Fruit fly (Drosophila melanogaster) whole organism, embryonic: ENCODE results near the gene CG17826.

ENCODE experiments used
- Abd-B ChIP-seq: fragments of 200-800 bp; sonication (Bioruptor generic); optimal IDR thresholded peaks from 2 replicates; lab custom pipeline; 2018; ENCODE audit warnings: missing biosample characterization, mild to moderate bottlenecking, missing genetic modification characterization, moderate library complexity
- CG10543 ChIP-seq: fragments of 200-800 bp; sonication (Bioruptor generic); optimal IDR thresholded peaks from 3 replicates; lab custom pipeline; 2017; ENCODE audit warnings: missing biosample characterization, mild to moderate bottlenecking, missing genetic modification characterization, moderate library complexity
- CG10654 ChIP-seq: fragments of 200-800 bp; sonication (Bioruptor generic); optimal IDR thresholded peaks from 2 replicates; lab custom pipeline; 2016; ENCODE audit warnings: missing biosample characterization, missing genetic modification characterization
- CG11723 ChIP-seq: fragments of 200-800 bp; sonication (Bioruptor generic); optimal IDR thresholded peaks from 2 replicates; lab custom pipeline; 2017; ENCODE audit warnings: missing biosample characterization, mild to moderate bottlenecking, missing genetic modification characterization
- CG12071 ChIP-seq: fragments of 200-800 bp; sonication (Bioruptor generic); optimal IDR thresholded peaks from 3 replicates; lab custom pipeline; 2018; ENCODE audit warnings: missing biosample characterization, mild to moderate bottlenecking, missing genetic modification characterization
- CG12155 ChIP-seq: fragments of 200-800 bp; sonication (Bioruptor generic); optimal IDR thresholded peaks from 3 replicates; lab custom pipeline; 2016; ENCODE audit warnings: missing biosample characterization, missing genetic modification characterization
- CG1233 ChIP-seq: fragments of 200-800 bp; sonication (Bioruptor generic); optimal IDR thresholded peaks from 4 replicates; lab custom pipeline; 2018; ENCODE audit warnings: missing biosample characterization, mild to moderate bottlenecking, missing genetic modification characterization
- CG14014 ChIP-seq: fragments of 200-800 bp; sonication (Bioruptor generic); IDR thresholded peaks from 2 replicates; pipeline ENCODE4 v1.3.6; 2022; ENCODE audit warnings: missing biosample characterization, missing genetic modification characterization
- CG14667 ChIP-seq: fragments of 200-800 bp; sonication (Bioruptor generic); IDR thresholded peaks from 2 replicates; pipeline ENCODE4 v1.3.6; 2022; ENCODE audit warnings: missing biosample characterization, missing genetic modification characterization
- CG15073 ChIP-seq: fragments of 200-800 bp; sonication (Bioruptor generic); optimal IDR thresholded peaks from 2 replicates; lab custom pipeline; 2016; ENCODE audit warnings: missing biosample characterization, missing genetic modification characterization
- CG18476 ChIP-seq: fragments of 200-800 bp; sonication (Bioruptor generic); optimal IDR thresholded peaks from 2 replicates; lab custom pipeline; 2016; ENCODE audit warnings: missing biosample characterization, mild to moderate bottlenecking, missing genetic modification characterization
- CG2120 ChIP-seq: fragments of 200-800 bp; sonication (Bioruptor generic); optimal IDR thresholded peaks from 3 replicates; lab custom pipeline; 2016; ENCODE audit warnings: missing biosample characterization, missing genetic modification characterization
- CG32772 ChIP-seq: fragments of 200-800 bp; sonication (Bioruptor generic); IDR thresholded peaks from 2 replicates; pipeline ENCODE4 v1.3.6; 2022; ENCODE audit warnings: missing biosample characterization, missing genetic modification characterization
- CG34376 ChIP-seq: fragments of 200-800 bp; sonication (Bioruptor generic); optimal IDR thresholded peaks from 2 replicates; lab custom pipeline; 2018; ENCODE audit warnings: missing biosample characterization, mild to moderate bottlenecking, missing genetic modification characterization
- CG4820 ChIP-seq: fragments of 200-800 bp; sonication (Bioruptor generic); optimal IDR thresholded peaks from 3 replicates; lab custom pipeline; 2016; ENCODE audit warnings: missing biosample characterization, missing genetic modification characterization
- CG6854 ChIP-seq: fragments of 200-800 bp; sonication (Bioruptor generic); optimal IDR thresholded peaks from 3 replicates; lab custom pipeline; 2017; ENCODE audit warnings: missing biosample characterization, mild to moderate bottlenecking, missing genetic modification characterization
- CG8089 ChIP-seq: fragments of 200-800 bp; sonication (Bioruptor generic); optimal IDR thresholded peaks from 3 replicates; lab custom pipeline; 2016; ENCODE audit warnings: missing biosample characterization, missing genetic modification characterization
- CG9797 ChIP-seq: fragments of 200-800 bp; sonication (Bioruptor generic); optimal IDR thresholded peaks from 3 replicates; lab custom pipeline; 2018; ENCODE audit warnings: missing biosample characterization, mild to moderate bottlenecking, missing genetic modification characterization
- D19B ChIP-seq: fragments of 200-800 bp; sonication (Bioruptor generic); optimal IDR thresholded peaks from 2 replicates; lab custom pipeline; 2017; ENCODE audit warnings: missing biosample characterization, mild to moderate bottlenecking, missing genetic modification characterization
- Deaf1 ChIP-seq: fragments of 200-800 bp; optimal IDR thresholded peaks from 3 replicates; lab custom pipeline; 2019; ENCODE audit warnings: missing biosample characterization, mild to moderate bottlenecking, missing genetic modification characterization, moderate library complexity
- E2f2 ChIP-seq: fragments of 200-800 bp; sonication (Bioruptor generic); IDR thresholded peaks from 2 replicates; pipeline ENCODE4 v1.3.6; 2022; ENCODE audit warnings: missing biosample characterization, missing genetic modification characterization
- Ets65A ChIP-seq: fragments of 200-800 bp; sonication (Bioruptor generic); peaks from one replicate; lab custom pipeline; 2016; ENCODE audit warnings: missing biosample characterization, missing genetic modification characterization
- Mad ChIP-seq: fragments of 200-800 bp; sonication (Bioruptor generic); optimal IDR thresholded peaks from 2 replicates; lab custom pipeline; 2016; ENCODE audit warnings: missing biosample characterization, missing genetic modification characterization
- Nf-YB ChIP-seq: fragments of 200-800 bp; sonication (Bioruptor generic); optimal IDR thresholded peaks from 3 replicates; lab custom pipeline; 2019; ENCODE audit warnings: missing biosample characterization, mild to moderate bottlenecking, missing genetic modification characterization, moderate library complexity
- Nf-YC ChIP-seq: fragments of 200-800 bp; optimal IDR thresholded peaks from 3 replicates; lab custom pipeline; 2019; ENCODE audit warnings: missing biosample characterization, mild to moderate bottlenecking, missing genetic modification characterization, moderate library complexity
- Oli ChIP-seq: fragments of 200-800 bp; sonication (Bioruptor generic); optimal IDR thresholded peaks from 2 replicates; lab custom pipeline; 2018; ENCODE audit warnings: missing biosample characterization, mild to moderate bottlenecking, missing genetic modification characterization, moderate library complexity
- Pdp1 ChIP-seq, 2 experiments: fragments of 200-800 bp; sonication (Bioruptor generic); optimal IDR thresholded peaks; 3 replicates each; lab custom pipeline; 2016; ENCODE audit warnings: missing biosample characterization in 2 of 2, missing genetic modification characterization in 2 of 2, mild to moderate bottlenecking in 1 of 2, moderate library complexity in 1 of 2
- Scr ChIP-seq: fragments of 200-800 bp; sonication (Bioruptor generic); IDR thresholded peaks from 2 replicates; pipeline ENCODE4 v1.3.6; 2022; ENCODE audit warnings: missing biosample characterization, missing genetic modification characterization; ENCODE audit not compliant: partially characterized antibody
- Side ChIP-seq: fragments of 200-800 bp; sonication (Bioruptor generic); optimal IDR thresholded peaks from 2 replicates; lab custom pipeline; 2016; ENCODE audit warnings: missing biosample characterization, missing genetic modification characterization
- Xrp1 ChIP-seq: fragments of 200-800 bp; sonication (Bioruptor generic); IDR thresholded peaks from 2 replicates; pipeline ENCODE4 v1.3.6; 2022; ENCODE audit warnings: missing biosample characterization, missing genetic modification characterization
- ab ChIP-seq: fragments of 200-800 bp; sonication (Bioruptor generic); optimal IDR thresholded peaks from 2 replicates; lab custom pipeline; 2016; ENCODE audit warnings: missing biosample characterization, missing genetic modification characterization
- dysf ChIP-seq: fragments of 200-800 bp; sonication (Bioruptor generic); IDR thresholded peaks from 3 replicates; pipeline ENCODE4 v1.3.6; 2022; ENCODE audit warnings: missing biosample characterization, missing genetic modification characterization
- esg ChIP-seq: fragments of 200-800 bp; sonication (Bioruptor generic); conservative IDR thresholded peaks from 2 replicates; pipeline ENCODE4 v1.3.6; 2022; ENCODE audit warnings: missing biosample characterization, missing genetic modification characterization
- fd64A ChIP-seq: fragments of 200-800 bp; sonication (Bioruptor generic); optimal IDR thresholded peaks from 3 replicates; lab custom pipeline; 2018; ENCODE audit warnings: missing biosample characterization, mild to moderate bottlenecking, missing genetic modification characterization
- fru ChIP-seq: fragments of >200 bp; optimal IDR thresholded peaks from 2 replicates; lab custom pipeline; 2017
- hkb ChIP-seq, 2 experiments: fragments of 200-800 bp in 1 of 2; fragments of >200 bp in 1 of 2; sonication (Bioruptor generic) in 1 of 2; IDR thresholded peaks in 1 of 2; optimal IDR thresholded peaks in 1 of 2; 2 replicates each; pipeline versions ENCODE4 v1.3.6 to Lab custom; 2017 to 2022; ENCODE audit warnings: missing biosample characterization in 1 of 2, missing genetic modification characterization in 1 of 2
- knrl ChIP-seq: fragments of 200-800 bp; sonication (Bioruptor generic); IDR thresholded peaks from 3 replicates; pipeline ENCODE4 v1.3.6; 2022; ENCODE audit warnings: missing biosample characterization, missing genetic modification characterization; ENCODE audit not compliant: partially characterized antibody
- pita ChIP-seq: fragments of 200-800 bp; sonication (Bioruptor generic); optimal IDR thresholded peaks from 2 replicates; lab custom pipeline; 2017; ENCODE audit warnings: missing biosample characterization, mild to moderate bottlenecking, missing genetic modification characterization
- prd ChIP-seq, 3 experiments: fragments of >200 bp in 2 of 3; fragments of 200-800 bp in 1 of 3; sonication (Bioruptor generic) in 1 of 3; optimal IDR thresholded peaks in 2 of 3; IDR thresholded peaks in 1 of 3; 2 replicates in 2 of 3; 3 replicates in 1 of 3; pipeline versions ENCODE4 v1.3.6 to Lab custom; 2017 to 2022; ENCODE audit warnings: missing biosample characterization in 1 of 3, missing genetic modification characterization in 1 of 3
- sens ChIP-seq: fragments of 200-800 bp; sonication (Bioruptor generic); peaks from one replicate; lab custom pipeline; 2016; ENCODE audit warnings: missing biosample characterization, missing genetic modification characterization
- sens-2 ChIP-seq: fragments of 200-800 bp; sonication (Bioruptor generic); IDR thresholded peaks from 2 replicates; pipeline ENCODE4 v1.3.6; 2022; ENCODE audit warnings: missing biosample characterization, missing genetic modification characterization
- sug ChIP-seq: fragments of 200-800 bp; optimal IDR thresholded peaks from 2 replicates; lab custom pipeline; 2019; ENCODE audit warnings: missing biosample characterization, mild to moderate bottlenecking, missing genetic modification characterization, moderate library complexity
- ttk ChIP-seq: fragments of 200-800 bp; sonication (Bioruptor generic); IDR thresholded peaks from 2 replicates; pipeline ENCODE4 v2.1.2; 2022; ENCODE audit warnings: missing biosample characterization, missing genetic modification characterization
- zf30C ChIP-seq: fragments of 200-800 bp; sonication (Bioruptor generic); optimal IDR thresholded peaks from 3 replicates; lab custom pipeline; 2018; ENCODE audit warnings: missing biosample characterization, mild to moderate bottlenecking, missing genetic modification characterization

CG17826 gene

DNA sequence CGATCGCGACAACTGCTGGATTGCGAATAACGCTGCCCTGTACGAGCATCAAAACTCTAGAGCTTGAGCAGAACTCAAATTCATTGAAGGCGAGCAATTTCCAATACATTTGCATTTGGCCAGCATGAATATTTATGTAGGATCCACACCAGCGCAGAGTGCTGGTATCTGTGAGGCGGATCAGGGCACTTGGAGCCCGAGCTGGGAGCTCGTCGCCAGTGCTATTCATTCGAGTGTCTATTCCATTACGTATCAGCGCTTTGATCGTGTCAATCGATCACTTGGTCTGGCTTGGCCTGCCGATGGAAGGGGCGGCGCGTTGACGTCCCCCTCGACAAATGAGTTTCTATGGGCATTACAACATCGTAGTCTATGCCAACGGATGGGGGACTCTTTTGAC is 16.5 kb downstream of the CG17826 start, which contains the start of gene prc:
prc (minus strand) TSS at position 28 of the 400 bp plus-strand sequence.
- peak in 1 of 2 experiments; percentile 49 for TF ChIP-seq Pdp1 (GFP tag; optimal IDR thresholded peaks at IDR 0.05; lab: Kevin White, UChicago)
- peak; percentile 53 for TF ChIP-seq CG10543
- no peak for TF ChIP-seq pita (GFP tag; lab: Kevin White, UChicago)
- no peak for TF ChIP-seq Nf-YB (GFP tag; lab: Kevin White, UChicago)
- no peak for TF ChIP-seq Scr
- TF ChIP-seq esg (GFP tag; lab: Robert Waterston, UW) = no peak
- 0 out of 3 replicates have a peak, but pooled peaks have one; percentile 25 for TF ChIP-seq dysf
- TF ChIP-seq sens (GFP tag; lab: Kevin White, UChicago) = peak; percentile 21
- TF ChIP-seq sug (tag; lab: Kevin White, UChicago) = peak; percentile 22
- TF ChIP-seq CG34376 = peak; percentile 62
- no peak for TF ChIP-seq ab (GFP tag; lab: Kevin White, UChicago)

DNA sequence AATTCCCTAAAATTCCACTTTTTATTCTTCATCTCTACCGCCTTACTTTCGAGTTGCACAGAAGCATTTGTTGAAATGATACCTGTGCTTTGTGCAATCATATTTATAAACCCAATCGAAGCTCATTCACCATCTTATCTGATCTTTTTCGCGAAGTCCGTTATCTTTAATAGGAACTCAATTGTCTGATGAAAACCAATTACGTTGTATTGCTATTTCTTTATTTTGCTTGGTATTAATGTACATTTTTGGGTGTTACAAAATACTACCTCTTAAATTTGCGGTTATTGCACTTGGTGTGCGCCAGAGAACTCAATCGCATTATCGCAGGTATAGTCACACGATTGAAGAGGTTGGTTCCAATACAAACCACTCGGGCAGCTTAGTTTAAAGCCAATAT is 23.2 kb downstream of the CG17826 start, which contains the start of gene Muc68E:
Muc68E (minus strand) TSS at position 101 of the 400 bp plus-strand sequence.
- TF ChIP-seq CG11723 (GFP tag; lab: Kevin White, UChicago) (no peak), zf30C (GFP tag; lab: Kevin White, UChicago) (no peak), Oli (tag; lab: Kevin White, UChicago) (no peak), CG2120 (GFP tag; lab: Kevin White, UChicago) (no peak), fd64A (no peak), Side (GFP tag; lab: Kevin White, UChicago) (no peak), CG9797 (no peak), fru (lab: Kevin White, UChicago) (no peak), CG4820 (GFP tag; lab: Kevin White, UChicago) (no peak), sens-2 (GFP tag; lab: Robert Waterston, UW) (no peak), esg (GFP tag; lab: Robert Waterston, UW) (no peak), ttk (GFP tag; lab: Robert Waterston, UW) (no peak), CG8089 (GFP tag; lab: Kevin White, UChicago) (no peak), Mad (GFP tag; lab: Kevin White, UChicago) (no peak), Abd-B (GFP tag; lab: Kevin White, UChicago) (no peak)

DNA sequence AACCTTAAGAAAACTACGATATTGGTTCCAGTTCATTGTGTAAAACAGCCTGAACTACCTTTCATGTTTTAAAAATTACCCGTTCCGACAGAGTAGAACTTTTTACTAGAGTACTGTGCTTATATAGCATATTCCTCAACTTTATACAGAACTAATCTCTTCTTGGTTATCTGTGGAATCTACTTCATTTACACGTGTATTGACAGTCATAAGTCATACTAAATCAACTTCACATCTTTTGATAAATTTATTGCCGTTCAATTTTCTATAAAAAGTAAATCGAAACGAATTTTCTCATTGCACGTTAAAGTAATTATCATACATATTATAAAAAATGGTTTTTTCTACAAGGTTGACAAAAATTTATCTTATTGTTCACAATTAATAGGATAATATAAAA is 24.1 kb downstream of the CG17826 start, which contains the start of gene CG42397:
CG42397 (minus strand) TSS at position 101 of the 400 bp plus-strand sequence.
- peak; percentile 39 for TF ChIP-seq D19B (GFP tag; lab: Kevin White, UChicago)
- TF ChIP-seq CG12155 (GFP tag; lab: Kevin White, UChicago) = no peak
- TF ChIP-seq, all 482 proteins: peak for 1

DNA sequence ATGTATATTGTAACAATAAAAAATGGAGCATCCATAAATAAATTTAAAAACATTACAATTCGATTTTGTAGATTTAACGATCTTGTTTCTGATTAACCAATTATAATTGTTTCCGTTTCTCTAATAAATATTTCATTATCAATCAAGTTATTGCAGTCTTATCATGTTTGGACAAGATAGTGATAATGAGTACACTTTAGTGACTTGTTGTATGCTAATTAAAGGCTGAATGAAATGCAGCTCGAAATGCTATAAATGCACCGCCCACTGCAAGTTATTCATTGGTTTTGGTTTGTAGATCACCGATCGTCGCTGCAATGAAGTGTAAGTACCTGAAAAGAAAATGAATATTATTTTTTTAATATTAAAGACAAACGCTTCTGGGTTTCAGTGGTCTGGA is 25.0 kb downstream of the CG17826 start, which contains the start of gene CG14125:
CG14125 (plus strand) TSS at position 301 of the 400 bp plus-strand sequence.
- no peak for TF ChIP-seq CG14014 (GFP tag; lab: Robert Waterston, UW)
- no peak for TF ChIP-seq prd (optimal IDR thresholded peaks at IDR 0.05; lab: Kevin White, UChicago)
- TF ChIP-seq prd (GFP tag; IDR thresholded peaks at IDR 0.05; lab: Robert Waterston, UW) = no peak
- TF ChIP-seq CG12071 (GFP tag; lab: Kevin White, UChicago) = no peak
- no peak for TF ChIP-seq E2f2 (GFP tag; lab: Robert Waterston, UW)
- TF ChIP-seq Ets65A (GFP tag; lab: Kevin White, UChicago) = no peak
- no peak for TF ChIP-seq Xrp1 (GFP tag; lab: Robert Waterston, UW)
- TF ChIP-seq CG10654 (GFP tag; lab: Kevin White, UChicago) = no peak
- no peak for TF ChIP-seq CG18476 (GFP tag; lab: Kevin White, UChicago)
- no peak for TF ChIP-seq Pdp1 (GFP tag; optimal IDR thresholded peaks at IDR 0.05; lab: Kevin White, UChicago)
- no peak for TF ChIP-seq Deaf1 (tag; lab: Kevin White, UChicago)
- TF ChIP-seq hkb (optimal IDR thresholded peaks at IDR 0.05; lab: Kevin White, UChicago) = no peak
- no peak for TF ChIP-seq hkb (GFP tag; IDR thresholded peaks at IDR 0.05; lab: Robert Waterston, UW)
- TF ChIP-seq CG15073 (GFP tag; lab: Kevin White, UChicago) = no peak
- TF ChIP-seq CG6854 (GFP tag; lab: Kevin White, UChicago) = no peak
- TF ChIP-seq CG1233 = no peak
- no peak for TF ChIP-seq CG14667
- no peak for TF ChIP-seq Nf-YC (tag; lab: Kevin White, UChicago)
- TF ChIP-seq CG32772 (GFP tag; lab: Robert Waterston, UW) = no peak
- no peak for TF ChIP-seq knrl (GFP tag; lab: Robert Waterston, UW)
